Fruit fly (Drosophila melanogaster) whole organism, embryonic: ENCODE measurements around the gene eIF1.
A peak's percentile ranks its signal among the peaks of the same experiment; 100 is the strongest.

ENCODE experiments used
- Aef1 ChIP-seq: fragments of 200-800 bp; sonication (Bioruptor generic); IDR thresholded peaks from 3 replicates; pipeline ENCODE4 v1.3.6; 2022; ENCODE audit warnings: missing biosample characterization, missing genetic modification characterization
- BEAF-32 ChIP-seq: fragments of 200-800 bp; sonication (Bioruptor generic); optimal IDR thresholded peaks from 3 replicates; lab custom pipeline; 2017; ENCODE audit warnings: missing biosample characterization, missing genetic modification characterization, mild to moderate bottlenecking, moderate library complexity, missing genetic modification reagents
- Bteb2 ChIP-seq: fragments of 200-800 bp; sonication (Bioruptor generic); optimal IDR thresholded peaks from 2 replicates; lab custom pipeline; 2016; ENCODE audit warnings: missing biosample characterization, missing genetic modification characterization
- CG10431 ChIP-seq: fragments of 200-800 bp; sonication (Bioruptor generic); optimal IDR thresholded peaks from 3 replicates; lab custom pipeline; 2018; ENCODE audit warnings: missing biosample characterization, mild to moderate bottlenecking, missing genetic modification characterization
- CG10462 ChIP-seq: fragments of 200-800 bp; sonication (Bioruptor generic); optimal IDR thresholded peaks from 2 replicates; lab custom pipeline; 2016; ENCODE audit warnings: missing biosample characterization, missing genetic modification characterization
- CG10979 ChIP-seq: fragments of 200-800 bp; sonication (Bioruptor generic); optimal IDR thresholded peaks from 2 replicates; lab custom pipeline; 2018; ENCODE audit warnings: missing biosample characterization, mild to moderate bottlenecking, missing genetic modification characterization, moderate library complexity
- CG12236 ChIP-seq: fragments of 200-800 bp; sonication (Bioruptor generic); optimal IDR thresholded peaks from 2 replicates; lab custom pipeline; 2016; ENCODE audit warnings: missing biosample characterization, missing genetic modification characterization
- CG12299 ChIP-seq: fragments of 200-800 bp; sonication (Bioruptor generic); optimal IDR thresholded peaks from 2 replicates; lab custom pipeline; 2018; ENCODE audit warnings: missing biosample characterization, mild to moderate bottlenecking, missing genetic modification characterization
- CG15479 ChIP-seq: fragments of 200-800 bp; sonication (Bioruptor generic); optimal IDR thresholded peaks from 3 replicates; lab custom pipeline; 2019; ENCODE audit warnings: missing biosample characterization, mild to moderate bottlenecking, missing genetic modification characterization, moderate library complexity
- CG1603 ChIP-seq: fragments of 200-800 bp; sonication (Bioruptor generic); optimal IDR thresholded peaks from 2 replicates; lab custom pipeline; 2019; ENCODE audit warnings: missing biosample characterization, mild to moderate bottlenecking, missing genetic modification characterization, moderate library complexity
- CG1647 ChIP-seq: fragments of 200-800 bp; sonication (Bioruptor generic); optimal IDR thresholded peaks from 3 replicates; lab custom pipeline; 2016; ENCODE audit warnings: missing biosample characterization, missing genetic modification characterization
- CG16779 ChIP-seq: fragments of 200-800 bp; sonication (Bioruptor generic); IDR thresholded peaks from 2 replicates; pipeline ENCODE4 v1.3.6; 2022; ENCODE audit warnings: missing biosample characterization, missing genetic modification characterization
- CG17328 ChIP-seq: fragments of 200-800 bp; sonication (Bioruptor generic); IDR thresholded peaks from 2 replicates; pipeline ENCODE4 v1.3.6; 2022; ENCODE audit warnings: missing biosample characterization, missing genetic modification characterization
- CG17829 ChIP-seq: fragments of 200-800 bp; optimal IDR thresholded peaks from 2 replicates; lab custom pipeline; 2019; ENCODE audit warnings: missing biosample characterization, mild to moderate bottlenecking, missing genetic modification characterization, moderate library complexity
- CG18764 ChIP-seq: fragments of 200-800 bp; sonication (Bioruptor generic); optimal IDR thresholded peaks from 3 replicates; lab custom pipeline; 2016; ENCODE audit warnings: missing biosample characterization, missing genetic modification characterization
- CG31224 ChIP-seq: fragments of 200-800 bp; sonication (Bioruptor generic); IDR thresholded peaks from 2 replicates; pipeline ENCODE4 v1.3.6; 2022; ENCODE audit warnings: missing biosample characterization, missing genetic modification characterization
- CG3726 ChIP-seq: fragments of 200-800 bp; sonication (Bioruptor generic); IDR thresholded peaks from 3 replicates; pipeline ENCODE4, ENCODE4 v1.3.6; 2022; ENCODE audit warnings: missing biosample characterization, missing genetic modification characterization
- CG4617 ChIP-seq: fragments of 200-800 bp; sonication (Bioruptor generic); optimal IDR thresholded peaks from 3 replicates; lab custom pipeline; 2016; ENCODE audit warnings: missing biosample characterization, missing genetic modification characterization, borderline replicate concordance
- CG6765 ChIP-seq: fragments of 200-800 bp; sonication (Bioruptor generic); optimal IDR thresholded peaks from 3 replicates; lab custom pipeline; 2017; ENCODE audit warnings: missing biosample characterization, mild to moderate bottlenecking, missing genetic modification characterization
- CG7357 ChIP-seq: fragments of 200-800 bp; sonication (Bioruptor generic); IDR thresholded peaks from 3 replicates; pipeline ENCODE4 v1.3.6; 2022; ENCODE audit warnings: missing biosample characterization, missing genetic modification characterization
- CG7372 ChIP-seq: fragments of 200-800 bp; sonication (Bioruptor generic); IDR thresholded peaks from 2 replicates; pipeline ENCODE4 v1.3.6; 2022; ENCODE audit warnings: missing biosample characterization, missing genetic modification characterization
- CG7745 ChIP-seq: fragments of 200-800 bp; sonication (Bioruptor generic); optimal IDR thresholded peaks from 2 replicates; lab custom pipeline; 2018; ENCODE audit warnings: missing biosample characterization, mild to moderate bottlenecking, missing genetic modification characterization, moderate library complexity
- CG8478 ChIP-seq: fragments of >200 bp; optimal IDR thresholded peaks from 2 replicates; lab custom pipeline; 2018
- CG9797 ChIP-seq: fragments of 200-800 bp; sonication (Bioruptor generic); optimal IDR thresholded peaks from 3 replicates; lab custom pipeline; 2018; ENCODE audit warnings: missing biosample characterization, mild to moderate bottlenecking, missing genetic modification characterization
- Dip3 ChIP-seq: fragments of 200-800 bp; sonication (Bioruptor generic); optimal IDR thresholded peaks from 3 replicates; lab custom pipeline; 2016; ENCODE audit warnings: missing biosample characterization, missing genetic modification characterization
- E2f2 ChIP-seq: fragments of 200-800 bp; sonication (Bioruptor generic); IDR thresholded peaks from 2 replicates; pipeline ENCODE4 v1.3.6; 2022; ENCODE audit warnings: missing biosample characterization, missing genetic modification characterization
- HLHmδ ChIP-seq: fragments of 200-800 bp; sonication (Bioruptor generic); optimal IDR thresholded peaks from 2 replicates; lab custom pipeline; 2018; ENCODE audit warnings: missing biosample characterization, mild to moderate bottlenecking, missing genetic modification characterization, moderate library complexity
- Hmx ChIP-seq: fragments of 200-800 bp; sonication (Bioruptor generic); optimal IDR thresholded peaks from 2 replicates; lab custom pipeline; 2016; ENCODE audit warnings: missing biosample characterization, missing genetic modification characterization
- Hsf ChIP-seq: fragments of 200-800 bp; sonication (Bioruptor generic); optimal IDR thresholded peaks from 3 replicates; lab custom pipeline; 2016; ENCODE audit warnings: missing biosample characterization, missing genetic modification characterization
- NC2α ChIP-seq: fragments of 200-800 bp; sonication (Bioruptor generic); optimal IDR thresholded peaks from 2 replicates; lab custom pipeline; 2016; ENCODE audit warnings: missing biosample characterization, missing genetic modification characterization
- Neu2 ChIP-seq: fragments of 200-800 bp; sonication (Bioruptor generic); optimal IDR thresholded peaks from 3 replicates; lab custom pipeline; 2016; ENCODE audit warnings: missing biosample characterization, missing genetic modification characterization, borderline replicate concordance
- Opbp ChIP-seq: fragments of 200-800 bp; sonication (Bioruptor generic); IDR thresholded peaks from 3 replicates; pipeline ENCODE4 v1.3.6; 2022; ENCODE audit warnings: missing biosample characterization, missing genetic modification characterization; ENCODE audit not compliant: partially characterized antibody
- Scr ChIP-seq: fragments of 200-800 bp; sonication (Bioruptor generic); IDR thresholded peaks from 2 replicates; pipeline ENCODE4 v1.3.6; 2022; ENCODE audit warnings: missing biosample characterization, missing genetic modification characterization; ENCODE audit not compliant: partially characterized antibody
- Sin3A ChIP-seq: fragments of >200 bp; optimal IDR thresholded peaks from 2 replicates; lab custom pipeline; 2018
- Sox100B ChIP-seq: fragments of 200-800 bp; sonication (Bioruptor generic); optimal IDR thresholded peaks from 3 replicates; lab custom pipeline; 2018; ENCODE audit warnings: missing biosample characterization, mild to moderate bottlenecking, missing genetic modification characterization
- Trl ChIP-seq, 3 experiments: fragments of >200 bp in 2 of 3; fragments of 200-800 bp in 1 of 3; sonication (Bioruptor generic) in 1 of 3; optimal IDR thresholded peaks; 2 replicates in 1 of 3; 3 replicates in 2 of 3; lab custom pipeline; 2016 to 2017; ENCODE audit warnings: missing biosample characterization in 1 of 3, missing genetic modification characterization in 1 of 3
- abd-A ChIP-seq: fragments of 200-800 bp; sonication (Bioruptor generic); optimal IDR thresholded peaks from 3 replicates; lab custom pipeline; 2019; ENCODE audit warnings: missing biosample characterization, mild to moderate bottlenecking, missing genetic modification characterization, moderate library complexity
- cg ChIP-seq: fragments of 200-800 bp; sonication (Bioruptor generic); optimal IDR thresholded peaks from 3 replicates; lab custom pipeline; 2019; ENCODE audit warnings: missing biosample characterization, mild to moderate bottlenecking, missing genetic modification characterization, moderate library complexity
- fd3F ChIP-seq: fragments of 200-800 bp; sonication (Bioruptor generic); optimal IDR thresholded peaks from 2 replicates; lab custom pipeline; 2018; ENCODE audit warnings: missing biosample characterization, mild to moderate bottlenecking, missing genetic modification characterization, moderate library complexity
- gsb ChIP-seq: fragments of 200-800 bp; sonication (Bioruptor generic); IDR thresholded peaks from 2 replicates; pipeline ENCODE4 v1.3.6; 2022; ENCODE audit warnings: missing biosample characterization, missing genetic modification characterization
- ham ChIP-seq: fragments of 200-800 bp; sonication (Bioruptor generic); IDR thresholded peaks from 2 replicates; pipeline ENCODE4 v1.3.6; 2022; ENCODE audit warnings: missing biosample characterization, missing genetic modification characterization
- nerfin-1 ChIP-seq: fragments of 200-800 bp; sonication (Bioruptor generic); optimal IDR thresholded peaks from 3 replicates; lab custom pipeline; 2019; ENCODE audit warnings: missing biosample characterization, mild to moderate bottlenecking, missing genetic modification characterization, moderate library complexity
- nerfin-2 ChIP-seq: fragments of 200-800 bp; sonication (Bioruptor generic); IDR thresholded peaks from 2 replicates; pipeline ENCODE4 v1.3.6; 2022; ENCODE audit warnings: missing biosample characterization, missing genetic modification characterization; ENCODE audit not compliant: partially characterized antibody
- pnt ChIP-seq: fragments of 200-800 bp; sonication (Bioruptor generic); optimal IDR thresholded peaks from 3 replicates; lab custom pipeline; 2016; ENCODE audit warnings: missing biosample characterization, missing genetic modification characterization
- pum ChIP-seq: fragments of 200-800 bp; sonication (Bioruptor generic); optimal IDR thresholded peaks from 2 replicates; lab custom pipeline; 2016; ENCODE audit warnings: missing biosample characterization, missing genetic modification characterization
- shn ChIP-seq: fragments of 200-800 bp; sonication (Bioruptor generic); optimal IDR thresholded peaks from 3 replicates; lab custom pipeline; 2016; ENCODE audit warnings: missing biosample characterization, missing genetic modification characterization
- sqz ChIP-seq: fragments of 200-800 bp; sonication (Bioruptor generic); optimal IDR thresholded peaks from 3 replicates; lab custom pipeline; 2018; ENCODE audit warnings: missing biosample characterization, mild to moderate bottlenecking, missing genetic modification characterization
- tio ChIP-seq: fragments of 200-800 bp; sonication (Bioruptor generic); optimal IDR thresholded peaks from 2 replicates; lab custom pipeline; 2017; ENCODE audit warnings: missing biosample characterization, missing genetic modification characterization, inconsistent platforms
- toy ChIP-seq: fragments of 200-800 bp; sonication (Bioruptor generic); IDR thresholded peaks from 2 replicates; pipeline ENCODE4 v1.3.6; 2022; ENCODE audit warnings: missing biosample characterization, missing genetic modification characterization
- twi ChIP-seq: fragments of 200-800 bp; optimal IDR thresholded peaks from 2 replicates; lab custom pipeline; 2019; ENCODE audit warnings: missing biosample characterization, mild to moderate bottlenecking, missing genetic modification characterization, moderate library complexity
- usp ChIP-seq: fragments of >200 bp; optimal IDR thresholded peaks from 2 replicates; lab custom pipeline; 2017; ENCODE audit warnings: missing biosample characterization, missing genetic modification characterization

eIF1 gene

dm6 chr3L:3192912-3193311 lies 30.2 kb upstream of the eIF1 start, which contains the start of gene Hsp83 (continued):
- TF ChIP-seq Hsf (GFP tag; lab: Kevin White, UChicago): peak; percentile 99
- no peak for TF ChIP-seq usp (GFP tag; lab: Kevin White, UChicago)
- TF ChIP-seq HLHmδ (GFP tag; lab: Kevin White, UChicago): peak; percentile 100
- TF ChIP-seq CG1647 (GFP tag; lab: Kevin White, UChicago): peak; percentile 93
- TF ChIP-seq pum (GFP tag; lab: Kevin White, UChicago): peak; percentile 81
- TF ChIP-seq CG12299 (tag; lab: Kevin White, UChicago): peak; percentile 98
- peak; percentile 57; the same call in 2 of the 3 replicates for TF ChIP-seq Opbp
- peak; percentile 93 for TF ChIP-seq CG18764 (GFP tag; lab: Kevin White, UChicago)
- peak; percentile 58 for TF ChIP-seq CG4617 (GFP tag; lab: Kevin White, UChicago)
- TF ChIP-seq fd3F: peak; percentile 86
- TF ChIP-seq nerfin-1 (tag; lab: Kevin White, UChicago): peak; percentile 94
- no peak for TF ChIP-seq abd-A
- peak; percentile 80 for TF ChIP-seq CG10462 (GFP tag; lab: Kevin White, UChicago)
- TF ChIP-seq Scr (GFP tag; lab: Robert Waterston, UW): no peak
- TF ChIP-seq CG10431: peak; percentile 99
- peak; percentile 94 for TF ChIP-seq Sox100B (GFP tag; lab: Kevin White, UChicago)
- TF ChIP-seq shn (GFP tag; lab: Kevin White, UChicago): peak; percentile 95
- TF ChIP-seq CG8478 (lab: Kevin White, UChicago): no peak
- TF ChIP-seq sqz (GFP tag; lab: Kevin White, UChicago): peak; percentile 98
- peak; percentile 75 for TF ChIP-seq tio (GFP tag; lab: Kevin White, UChicago)
- peak; percentile 85 for TF ChIP-seq CG7372 (GFP tag; lab: Robert Waterston, UW)
- TF ChIP-seq Trl (optimal IDR thresholded peaks at IDR 0.05; lab: Kevin White, UChicago): no peak
- TF ChIP-seq Trl (GFP tag; optimal IDR thresholded peaks at IDR 0.05; lab: Kevin White, UChicago): peak; percentile 97
- peak; percentile 89 for TF ChIP-seq CG10979
- TF ChIP-seq twi (tag; lab: Kevin White, UChicago): peak; percentile 76
- peak; percentile 96 for TF ChIP-seq CG17328 (GFP tag; lab: Robert Waterston, UW)
- no peak for TF ChIP-seq nerfin-2 (GFP tag; lab: Robert Waterston, UW)
- peak; percentile 76 for TF ChIP-seq CG9797
- TF ChIP-seq ham (GFP tag; lab: Robert Waterston, UW): peak; percentile 45; the same call in 1 of the 2 replicates
- peak; percentile 90 for TF ChIP-seq Bteb2 (GFP tag; lab: Kevin White, UChicago)
- peak; percentile 78; the same call in 1 of the 2 replicates for TF ChIP-seq toy (GFP tag; lab: Robert Waterston, UW)
- TF ChIP-seq Hmx (GFP tag; lab: Kevin White, UChicago): peak; percentile 39
- TF ChIP-seq NC2α (GFP tag; lab: Kevin White, UChicago): peak; percentile 93
- TF ChIP-seq Neu2: peak; percentile 59
- peak; percentile 88 for TF ChIP-seq CG12236 (GFP tag; lab: Kevin White, UChicago)
- peak; percentile 53 for TF ChIP-seq CG15479 (GFP tag; lab: Kevin White, UChicago)
- peak; percentile 61; the same call in 2 of the 3 replicates for TF ChIP-seq CG7357
- TF ChIP-seq CG3726 (GFP tag; lab: Robert Waterston, UW): peak; percentile 90
- TF ChIP-seq BEAF-32 (GFP tag; lab: Kevin White, UChicago): no peak
- TF ChIP-seq CG16779 (GFP tag; lab: Robert Waterston, UW): peak; percentile 96
- peak; percentile 65 for TF ChIP-seq Aef1 (GFP tag; lab: Robert Waterston, UW)
- TF ChIP-seq CG17829: peak; percentile 90
- TF ChIP-seq gsb (GFP tag; lab: Robert Waterston, UW): peak; percentile 83
- peak; percentile 95 for TF ChIP-seq CG1603
- peak; percentile 86 for TF ChIP-seq Dip3 (GFP tag; lab: Kevin White, UChicago)
- no peak for TF ChIP-seq cg (GFP tag; lab: Kevin White, UChicago)
- no peak for TF ChIP-seq Sin3A
- peak; percentile 80 for TF ChIP-seq CG7745 (tag; lab: Kevin White, UChicago)
- peak; percentile 100 for TF ChIP-seq CG6765 (GFP tag; lab: Kevin White, UChicago)
- peak; percentile 74 for TF ChIP-seq CG31224 (GFP tag; lab: Robert Waterston, UW)
- peak; percentile 97 for TF ChIP-seq E2f2
- peak; percentile 30 for TF ChIP-seq pnt
